Fruit fly (Drosophila melanogaster) whole organism, embryonic: ENCODE results near the gene lark.

Experiments used
- ATbp ChIP-seq: fragments of 200-800 bp; sonication (Bioruptor generic); optimal IDR thresholded peaks from 2 replicates; lab custom pipeline; 2017; ENCODE audit warnings: missing biosample characterization, mild to moderate bottlenecking, missing genetic modification characterization, missing genetic modification reagents
- B-H1 ChIP-seq: fragments of 200-800 bp; sonication (Bioruptor generic); IDR thresholded peaks from 3 replicates; pipeline ENCODE4 v1.3.6; 2022; ENCODE audit warnings: missing biosample characterization, missing genetic modification characterization
- Bteb2 ChIP-seq: fragments of 200-800 bp; sonication (Bioruptor generic); optimal IDR thresholded peaks from 2 replicates; lab custom pipeline; 2016; ENCODE audit warnings: missing biosample characterization, missing genetic modification characterization
- CG11695 ChIP-seq: fragments of 200-800 bp; sonication (Bioruptor generic); IDR thresholded peaks from 3 replicates; pipeline ENCODE4 v1.3.6; 2022; ENCODE audit warnings: missing biosample characterization, missing genetic modification characterization
- CG11696 ChIP-seq: fragments of 200-800 bp; sonication (Bioruptor generic); IDR thresholded peaks from 2 replicates; pipeline ENCODE4 v1.3.6; 2022; ENCODE audit warnings: missing biosample characterization, missing genetic modification characterization
- CG12299 ChIP-seq: fragments of 200-800 bp; sonication (Bioruptor generic); optimal IDR thresholded peaks from 2 replicates; lab custom pipeline; 2018; ENCODE audit warnings: missing biosample characterization, mild to moderate bottlenecking, missing genetic modification characterization
- CG14965 ChIP-seq: fragments of 200-800 bp; sonication (Bioruptor generic); optimal IDR thresholded peaks from 2 replicates; lab custom pipeline; 2016; ENCODE audit warnings: missing biosample characterization, missing genetic modification characterization, borderline replicate concordance
- CG15269 ChIP-seq: fragments of 200-800 bp; sonication (Bioruptor generic); optimal IDR thresholded peaks from 2 replicates; lab custom pipeline; 2018; ENCODE audit warnings: missing biosample characterization, mild to moderate bottlenecking, missing genetic modification characterization, moderate library complexity
- CG1602 ChIP-seq: fragments of 200-800 bp; sonication (Bioruptor generic); optimal IDR thresholded peaks from 3 replicates; lab custom pipeline; 2016; ENCODE audit warnings: missing biosample characterization, missing genetic modification characterization
- CG1647 ChIP-seq: fragments of 200-800 bp; sonication (Bioruptor generic); optimal IDR thresholded peaks from 3 replicates; lab custom pipeline; 2016; ENCODE audit warnings: missing biosample characterization, missing genetic modification characterization
- CG17328 ChIP-seq: fragments of 200-800 bp; sonication (Bioruptor generic); IDR thresholded peaks from 2 replicates; pipeline ENCODE4 v1.3.6; 2022; ENCODE audit warnings: missing biosample characterization, missing genetic modification characterization
- CG2116 ChIP-seq: fragments of 200-800 bp; sonication (Bioruptor generic); optimal IDR thresholded peaks from 3 replicates; lab custom pipeline; 2018; ENCODE audit warnings: missing biosample characterization, mild to moderate bottlenecking, missing genetic modification characterization
- CG3281 ChIP-seq: fragments of 200-800 bp; sonication (Bioruptor generic); optimal IDR thresholded peaks from 3 replicates; lab custom pipeline; 2017; ENCODE audit warnings: missing biosample characterization, mild to moderate bottlenecking, missing genetic modification characterization
- CG34376 ChIP-seq: fragments of 200-800 bp; sonication (Bioruptor generic); optimal IDR thresholded peaks from 2 replicates; lab custom pipeline; 2018; ENCODE audit warnings: missing biosample characterization, mild to moderate bottlenecking, missing genetic modification characterization
- CG5180 ChIP-seq: fragments of 200-800 bp; sonication (Bioruptor generic); optimal IDR thresholded peaks from 3 replicates; lab custom pipeline; 2017; ENCODE audit warnings: missing biosample characterization, missing genetic modification characterization, mild to moderate bottlenecking, moderate library complexity, missing genetic modification reagents
- CG5245 ChIP-seq: fragments of 200-800 bp; sonication (Bioruptor generic); optimal IDR thresholded peaks from 3 replicates; lab custom pipeline; 2016; ENCODE audit warnings: missing biosample characterization, missing genetic modification characterization
- CG6854 ChIP-seq: fragments of 200-800 bp; sonication (Bioruptor generic); optimal IDR thresholded peaks from 3 replicates; lab custom pipeline; 2017; ENCODE audit warnings: missing biosample characterization, mild to moderate bottlenecking, missing genetic modification characterization
- CG9727 ChIP-seq: fragments of 200-800 bp; sonication (Bioruptor generic); optimal IDR thresholded peaks from 3 replicates; lab custom pipeline; 2017; ENCODE audit warnings: missing biosample characterization, mild to moderate bottlenecking, missing genetic modification characterization
- E2f2 ChIP-seq: fragments of 200-800 bp; sonication (Bioruptor generic); IDR thresholded peaks from 2 replicates; pipeline ENCODE4 v1.3.6; 2022; ENCODE audit warnings: missing biosample characterization, missing genetic modification characterization
- ERR ChIP-seq: fragments of 200-800 bp; sonication (Bioruptor generic); optimal IDR thresholded peaks from 2 replicates; lab custom pipeline; 2016; ENCODE audit warnings: missing biosample characterization, missing genetic modification characterization
- H15 ChIP-seq: fragments of 200-800 bp; sonication (Bioruptor generic); IDR thresholded peaks from 3 replicates; pipeline ENCODE4 v1.3.6; 2022; ENCODE audit warnings: missing biosample characterization, missing genetic modification characterization
- HLH54F ChIP-seq: fragments of 200-800 bp; sonication (Bioruptor generic); optimal IDR thresholded peaks from 3 replicates; lab custom pipeline; 2016; ENCODE audit warnings: missing biosample characterization, missing genetic modification characterization
- Hey ChIP-seq: fragments of 200-800 bp; sonication (Bioruptor generic); optimal IDR thresholded peaks from 3 replicates; lab custom pipeline; 2018; ENCODE audit warnings: missing biosample characterization, mild to moderate bottlenecking, missing genetic modification characterization
- Med ChIP-seq: fragments of 200-800 bp; sonication (Bioruptor generic); peaks from one replicate; lab custom pipeline; 2016; ENCODE audit warnings: missing biosample characterization, missing genetic modification characterization, mild to moderate bottlenecking, inconsistent platforms, moderate library complexity
- Mes4 ChIP-seq: fragments of 200-800 bp; sonication (Bioruptor generic); optimal IDR thresholded peaks from 2 replicates; lab custom pipeline; 2016; ENCODE audit warnings: missing biosample characterization, missing genetic modification characterization
- NFAT ChIP-seq: fragments of 200-800 bp; sonication (Bioruptor generic); IDR thresholded peaks from 2 replicates; pipeline ENCODE4 v1.3.6; 2022; ENCODE audit warnings: missing biosample characterization, missing genetic modification characterization
- Nf-YA ChIP-seq: fragments of 200-800 bp; sonication (Bioruptor generic); IDR thresholded peaks from 2 replicates; pipeline ENCODE4 v1.3.6; 2022; ENCODE audit warnings: missing biosample characterization, missing genetic modification characterization
- Opbp ChIP-seq: fragments of 200-800 bp; sonication (Bioruptor generic); IDR thresholded peaks from 3 replicates; pipeline ENCODE4 v1.3.6; 2022; ENCODE audit warnings: missing biosample characterization, missing genetic modification characterization; ENCODE audit not compliant: partially characterized antibody
- PHDP ChIP-seq: fragments of 200-800 bp; sonication (Bioruptor generic); optimal IDR thresholded peaks from 3 replicates; lab custom pipeline; 2018; ENCODE audit warnings: missing biosample characterization, mild to moderate bottlenecking, missing genetic modification characterization, moderate library complexity
- bowl ChIP-seq: fragments of 200-800 bp; sonication (Bioruptor generic); IDR thresholded peaks from 2 replicates; pipeline ENCODE4 v1.3.6; 2022; ENCODE audit warnings: missing biosample characterization, missing genetic modification characterization
- chm ChIP-seq: fragments of 200-800 bp; sonication (Bioruptor generic); IDR thresholded peaks from 2 replicates; pipeline ENCODE4 v1.3.6; 2022; ENCODE audit warnings: missing biosample characterization, missing genetic modification characterization
- da ChIP-seq: fragments of 200-800 bp; sonication (Bioruptor generic); optimal IDR thresholded peaks from 2 replicates; lab custom pipeline; 2016; ENCODE audit warnings: missing biosample characterization, missing genetic modification characterization
- dpn ChIP-seq, 2 experiments: fragments of 200-800 bp; sonication (Bioruptor generic); optimal IDR thresholded peaks; 3 replicates each; lab custom pipeline; 2016; ENCODE audit warnings: missing biosample characterization in 2 of 2, missing genetic modification characterization in 2 of 2
- dysf ChIP-seq: fragments of 200-800 bp; sonication (Bioruptor generic); IDR thresholded peaks from 3 replicates; pipeline ENCODE4 v1.3.6; 2022; ENCODE audit warnings: missing biosample characterization, missing genetic modification characterization
- exex ChIP-seq: fragments of 200-800 bp; sonication (Bioruptor generic); optimal IDR thresholded peaks from 4 replicates; lab custom pipeline; 2018; ENCODE audit warnings: missing biosample characterization, mild to moderate bottlenecking, missing genetic modification characterization, moderate library complexity
- gem ChIP-seq: fragments of 200-800 bp; sonication (Bioruptor generic); optimal IDR thresholded peaks from 2 replicates; lab custom pipeline; 2019; ENCODE audit warnings: missing biosample characterization, mild to moderate bottlenecking, missing genetic modification characterization, moderate library complexity
- her ChIP-seq: fragments of 200-800 bp; sonication (Bioruptor generic); optimal IDR thresholded peaks from 2 replicates; lab custom pipeline; 2016; ENCODE audit warnings: missing biosample characterization, missing genetic modification characterization
- kay ChIP-seq: fragments of 200-800 bp; sonication (Bioruptor generic); optimal IDR thresholded peaks from 2 replicates; lab custom pipeline; 2016; ENCODE audit warnings: missing biosample characterization, missing genetic modification characterization
- knrl ChIP-seq: fragments of 200-800 bp; sonication (Bioruptor generic); IDR thresholded peaks from 3 replicates; pipeline ENCODE4 v1.3.6; 2022; ENCODE audit warnings: missing biosample characterization, missing genetic modification characterization; ENCODE audit not compliant: partially characterized antibody
- lab ChIP-seq: fragments of 200-800 bp; sonication (Bioruptor generic); optimal IDR thresholded peaks from 3 replicates; lab custom pipeline; 2017; ENCODE audit warnings: missing biosample characterization, missing genetic modification characterization, mild to moderate bottlenecking, moderate library complexity, missing genetic modification reagents
- mld ChIP-seq: fragments of 200-800 bp; sonication (Bioruptor generic); IDR thresholded peaks from 3 replicates; pipeline ENCODE4 v1.3.6; 2022; ENCODE audit warnings: missing biosample characterization, missing genetic modification characterization; ENCODE audit not compliant: partially characterized antibody
- nmo ChIP-seq: fragments of 200-800 bp; sonication (Bioruptor generic); optimal IDR thresholded peaks from 2 replicates; lab custom pipeline; 2018; ENCODE audit warnings: missing biosample characterization, mild to moderate bottlenecking, missing genetic modification characterization, moderate library complexity
- psq ChIP-seq: fragments of 200-800 bp; sonication (Bioruptor generic); optimal IDR thresholded peaks from 2 replicates; lab custom pipeline; 2017; ENCODE audit warnings: missing biosample characterization, missing genetic modification characterization
- row ChIP-seq: fragments of 200-800 bp; sonication (Bioruptor generic); IDR thresholded peaks from 3 replicates; pipeline ENCODE4 v1.3.6; 2022; ENCODE audit warnings: missing biosample characterization, missing genetic modification characterization
- sens ChIP-seq: fragments of 200-800 bp; sonication (Bioruptor generic); peaks from one replicate; lab custom pipeline; 2016; ENCODE audit warnings: missing biosample characterization, missing genetic modification characterization
- sisA ChIP-seq: fragments of 200-800 bp; sonication (Bioruptor generic); IDR thresholded peaks from 2 replicates; pipeline ENCODE4 v1.3.6; 2022; ENCODE audit warnings: missing biosample characterization, missing genetic modification characterization
- tna ChIP-seq: fragments of 200-800 bp; sonication (Bioruptor generic); IDR thresholded peaks from 2 replicates; pipeline ENCODE4 v1.3.6; 2022; ENCODE audit warnings: missing biosample characterization, missing genetic modification characterization; ENCODE audit not compliant: partially characterized antibody
- vfl ChIP-seq: fragments of 200-800 bp; sonication (Bioruptor generic); optimal IDR thresholded peaks from 2 replicates; lab custom pipeline; 2016; ENCODE audit warnings: missing biosample characterization, missing genetic modification characterization
- wdn ChIP-seq: fragments of 200-800 bp; sonication (Bioruptor generic); IDR thresholded peaks from 2 replicates; pipeline ENCODE4 v1.3.6; 2022; ENCODE audit warnings: missing biosample characterization, missing genetic modification characterization
- wek ChIP-seq: fragments of 200-800 bp; sonication (Bioruptor generic); optimal IDR thresholded peaks from 3 replicates; lab custom pipeline; 2018; ENCODE audit warnings: missing biosample characterization, mild to moderate bottlenecking, missing genetic modification characterization, moderate library complexity

lark gene

dm6 chr3L:7356386-7357117, 17.5 kb downstream of the lark start, which contains the start of gene CTCF (continued):
- no peak for TF ChIP-seq gem
- no peak for TF ChIP-seq psq (GFP tag; lab: Kevin White, UChicago)
- no peak for TF ChIP-seq CG14965 (GFP tag; lab: Kevin White, UChicago)
- no peak for TF ChIP-seq CG12299
- TF ChIP-seq bowl (GFP tag; lab: Robert Waterston, UW) = no peak
- TF ChIP-seq CG2116 (GFP tag; lab: Kevin White, UChicago) = peak; percentile 73
- TF ChIP-seq CG1602 = peak; percentile 3
- peak; percentile 5 for TF ChIP-seq Bteb2 (GFP tag; lab: Kevin White, UChicago)
- peak; percentile 21 for TF ChIP-seq da (GFP tag; lab: Kevin White, UChicago)
- TF ChIP-seq H15 (GFP tag; lab: Robert Waterston, UW) = peak; percentile 41; the same call in 1 of the 3 replicates
- TF ChIP-seq dysf (GFP tag; lab: Robert Waterston, UW) = peak; percentile 67; the same call in 2 of the 3 replicates
- peak; percentile 19; the same call in 1 of the 2 replicates for TF ChIP-seq sisA (GFP tag; lab: Robert Waterston, UW)
- peak; percentile 20 for TF ChIP-seq her (GFP tag; lab: Kevin White, UChicago)
- no peak for TF ChIP-seq vfl (GFP tag; lab: Kevin White, UChicago)
- no peak for TF ChIP-seq Hey
- no peak for TF ChIP-seq ATbp (GFP tag; lab: Kevin White, UChicago)
- TF ChIP-seq HLH54F (GFP tag; lab: Kevin White, UChicago) = peak; percentile 20
- TF ChIP-seq CG15269 (tag; lab: Kevin White, UChicago) = peak; percentile 37
- no peak; the same call in none of the 2 replicates for TF ChIP-seq E2f2 (GFP tag; lab: Robert Waterston, UW)
- TF ChIP-seq NFAT = peak; percentile 66
- peak; percentile 17 for TF ChIP-seq CG1647 (GFP tag; lab: Kevin White, UChicago)
- TF ChIP-seq Mes4 = peak; percentile 33
- peak; percentile 90 for TF ChIP-seq nmo (GFP tag; lab: Kevin White, UChicago)
- TF ChIP-seq CG5245 (GFP tag; lab: Kevin White, UChicago) = peak; percentile 44
- TF ChIP-seq B-H1 (GFP tag; lab: Robert Waterston, UW) = no peak
- no peak for TF ChIP-seq ERR (GFP tag; lab: Kevin White, UChicago)
- TF ChIP-seq row (GFP tag; lab: Robert Waterston, UW) = peak; percentile 56; the same call in 2 of the 3 replicates
- TF ChIP-seq knrl (GFP tag; lab: Robert Waterston, UW) = peak; percentile 82
- TF ChIP-seq sens = peak; percentile 87
- no peak for TF ChIP-seq kay (GFP tag; lab: Kevin White, UChicago)
- TF ChIP-seq CG11696 = no peak
- TF ChIP-seq CG6854 (GFP tag; lab: Kevin White, UChicago) = no peak
- TF ChIP-seq PHDP (tag; lab: Kevin White, UChicago) = peak; percentile 28
- TF ChIP-seq Nf-YA (GFP tag; lab: Robert Waterston, UW) = no peak

dm6 chr3L:7359827-7360323, 20.8 kb downstream of the lark start, which contains the start of gene pst:
TSS of gene pst (minus strand) at chr3L:7360263.
- peak; percentile 81 for TF ChIP-seq chm (GFP tag; lab: Robert Waterston, UW)
- 0 out of 3 replicates have a peak, but pooled peaks have one; percentile 29 for TF ChIP-seq CG11695 (GFP tag; lab: Robert Waterston, UW)
- TF ChIP-seq Opbp (GFP tag; lab: Robert Waterston, UW) = 0 out of 3 replicates have a peak, but pooled peaks have one; percentile 53
- TF ChIP-seq wek = peak; percentile 96
- TF ChIP-seq CG34376 (GFP tag; lab: Kevin White, UChicago) = peak; percentile 66
- TF ChIP-seq exex = peak; percentile 64
- 0 out of 3 replicates have a peak, but pooled peaks have one; percentile 35 for TF ChIP-seq mld (GFP tag; lab: Robert Waterston, UW)
- TF ChIP-seq CG17328 (GFP tag; lab: Robert Waterston, UW) = 0 out of 2 replicates have a peak, but pooled peaks have one; percentile 9
- TF ChIP-seq tna (GFP tag; lab: Robert Waterston, UW) = peak; percentile 25
- TF ChIP-seq CG9727 (GFP tag; lab: Kevin White, UChicago) = peak; percentile 29
- no peak for TF ChIP-seq wdn
- peak; percentile 78 for TF ChIP-seq Med
- TF ChIP-seq CG5180 (GFP tag; lab: Kevin White, UChicago) = no peak
- TF ChIP-seq lab (GFP tag; lab: Kevin White, UChicago) = peak; percentile 69
- TF ChIP-seq dpn (GFP tag; optimal IDR thresholded peaks at IDR 0.05; lab: Kevin White, UChicago) = no peak
- TF ChIP-seq CG3281 (GFP tag; lab: Kevin White, UChicago) = peak; percentile 62
